Fruit fly (Drosophila melanogaster): ENCODE results near the gene CG9117.
A peak's percentile ranks its signal among the peaks of the same experiment; 100 is the strongest.

- TF ChIP-seq CG1620 (GFP tag; optimal IDR thresholded peaks at IDR 0.05) = no peak
- TF ChIP-seq kay (GFP tag; ENCODE audit: borderline replicate concordance) = no peak
- TF ChIP-seq CG5204 (GFP tag; optimal IDR thresholded peaks at IDR 0.05) = no peak
- no peak for TF ChIP-seq CG7045 (GFP tag; optimal IDR thresholded peaks at IDR 0.05)
- no peak for TF ChIP-seq CG7101 (tag; optimal IDR thresholded peaks at IDR 0.05)
- TF ChIP-seq Hr96 (GFP tag; optimal IDR thresholded peaks at IDR 0.05) = no peak
- no peak for TF ChIP-seq toe (GFP tag; optimal IDR thresholded peaks at IDR 0.05)
- no peak for TF ChIP-seq Mnt (GFP tag; optimal IDR thresholded peaks at IDR 0.05)
- no peak for TF ChIP-seq cnc (optimal IDR thresholded peaks at IDR 0.05)
- no peak for TF ChIP-seq Crg-1 (GFP tag; optimal IDR thresholded peaks at IDR 0.05)
- no peak for TF ChIP-seq ovo (GFP tag; optimal IDR thresholded peaks at IDR 0.05)
- TF ChIP-seq bab1 (GFP tag; optimal IDR thresholded peaks at IDR 0.05) = no peak
- peak; percentile 8 for TF ChIP-seq CG14711 (tag; optimal IDR thresholded peaks at IDR 0.05)
- TF ChIP-seq pad (GFP tag; optimal IDR thresholded peaks at IDR 0.05) = no peak
Observed at dm6 chr2L:6086771-6087170, 49.1 kb upstream of the CG9117 start.

Data from whole organism, adult.